Worm (Caenorhabditis elegans) whole organism, L3 larva: ENCODE data around the gene golg-4.
A peak's percentile ranks its signal among the peaks of the same experiment; 100 is the strongest.

ENCODE experiments used
- R02D3.7 ChIP-seq: fragments of 150-350 bp; optimal IDR thresholded peaks from 2 replicates; lab custom pipeline; 2014; ENCODE audit warnings: missing biosample characterization, missing genetic modification characterization
- ZK546.5 ChIP-seq: sonication (generic microtip); optimal IDR thresholded peaks from 2 replicates; lab custom pipeline; 2017; ENCODE audit warnings: missing biosample characterization, missing genetic modification characterization
- aly-2 ChIP-seq: fragments of 150-350 bp; optimal IDR thresholded peaks from 2 replicates; lab custom pipeline; 2014; ENCODE audit warnings: missing biosample characterization, missing genetic modification characterization
- ceh-28 ChIP-seq: fragments of 150-350 bp; optimal IDR thresholded peaks from 2 replicates; lab custom pipeline; 2014; ENCODE audit warnings: missing biosample characterization, missing genetic modification reagents, missing genetic modification characterization
- ceh-82 ChIP-seq: fragments of 150-350 bp; optimal IDR thresholded peaks from 2 replicates; lab custom pipeline; 2014; ENCODE audit warnings: missing biosample characterization, missing genetic modification characterization
- ceh-9 ChIP-seq: sonication (generic microtip); optimal IDR thresholded peaks from 2 replicates; lab custom pipeline; 2018; ENCODE audit warnings: missing biosample characterization, missing genetic modification characterization
- daf-12 ChIP-seq: fragments of 150-350 bp; optimal IDR thresholded peaks from 2 replicates; lab custom pipeline; 2014; ENCODE audit warnings: missing biosample characterization, missing genetic modification reagents, missing genetic modification characterization
- egl-27 ChIP-seq: sonication (generic microtip); optimal IDR thresholded peaks from 4 replicates; lab custom pipeline; 2017; ENCODE audit warnings: missing biosample characterization, missing genetic modification reagents, missing genetic modification characterization
- egl-5 ChIP-seq: fragments of 150-350 bp; optimal IDR thresholded peaks from 2 replicates; lab custom pipeline; 2017; ENCODE audit warnings: missing biosample characterization, missing genetic modification reagents, missing genetic modification characterization, inconsistent platforms
- elt-1 ChIP-seq: fragments of 150-350 bp; optimal IDR thresholded peaks from 2 replicates; lab custom pipeline; 2014; ENCODE audit warnings: missing biosample characterization, missing genetic modification characterization
- elt-2 ChIP-seq: sonication (generic microtip); optimal IDR thresholded peaks from 2 replicates; lab custom pipeline; 2016; ENCODE audit warnings: missing genetic modification reagents, mild to moderate bottlenecking, missing genetic modification characterization, missing compliant biosample characterization
- elt-3 ChIP-seq, 3 experiments: fragments of 150-350 bp in 1 of 3; sonication (generic microtip) in 2 of 3; optimal IDR thresholded peaks; 2 replicates in 2 of 3; 4 replicates in 1 of 3; lab custom pipeline; 2014 to 2017; ENCODE audit warnings: missing biosample characterization in 3 of 3, missing genetic modification characterization in 3 of 3
- eor-1 ChIP-seq, 2 experiments: fragments of 150-350 bp; optimal IDR thresholded peaks; 2 replicates each; lab custom pipeline; 2014 to 2018; ENCODE audit warnings: missing biosample characterization in 2 of 2, missing genetic modification characterization in 2 of 2
- fkh-10 ChIP-seq: sonication (generic microtip); optimal IDR thresholded peaks from 2 replicates; lab custom pipeline; 2017; ENCODE audit warnings: missing biosample characterization, missing genetic modification reagents, missing genetic modification characterization
- fkh-2 ChIP-seq: fragments of 150-350 bp; optimal IDR thresholded peaks from 2 replicates; lab custom pipeline; 2014; ENCODE audit warnings: missing biosample characterization, missing genetic modification reagents, missing genetic modification characterization
- fos-1 ChIP-seq: fragments of 150-350 bp; optimal IDR thresholded peaks from 2 replicates; lab custom pipeline; 2014; ENCODE audit warnings: missing biosample characterization, missing genetic modification characterization
- hmg-11 ChIP-seq: sonication (generic microtip); optimal IDR thresholded peaks from 2 replicates; lab custom pipeline; 2016; ENCODE audit warnings: missing genetic modification characterization, missing compliant biosample characterization
- jun-1 ChIP-seq: fragments of 150-350 bp; optimal IDR thresholded peaks from 2 replicates; lab custom pipeline; 2014; ENCODE audit warnings: missing biosample characterization, missing genetic modification reagents, missing genetic modification characterization
- lin-15B ChIP-seq: fragments of 150-350 bp; optimal IDR thresholded peaks from 2 replicates; lab custom pipeline; 2014; ENCODE audit warnings: missing biosample characterization, missing genetic modification characterization
- mdl-1 ChIP-seq: fragments of 150-350 bp; optimal IDR thresholded peaks from 2 replicates; lab custom pipeline; 2014; ENCODE audit warnings: missing biosample characterization, missing genetic modification characterization
- nfya-1 ChIP-seq: sonication (generic microtip); optimal IDR thresholded peaks from 2 replicates; lab custom pipeline; 2017; ENCODE audit warnings: missing genetic modification characterization, mild to moderate bottlenecking, missing compliant biosample characterization, antibody characterized with exemption, moderate library complexity; ENCODE audit not compliant: insufficient read depth
- nhr-237 ChIP-seq: fragments of 150-350 bp; optimal IDR thresholded peaks from 2 replicates; lab custom pipeline; 2014; ENCODE audit warnings: missing biosample characterization, missing genetic modification characterization
- nhr-25 ChIP-seq: sonication (generic microtip); optimal IDR thresholded peaks from 2 replicates; lab custom pipeline; 2017; ENCODE audit warnings: missing biosample characterization, missing genetic modification characterization
- nhr-43 ChIP-seq: sonication (generic microtip); optimal IDR thresholded peaks from 2 replicates; lab custom pipeline; 2016; ENCODE audit warnings: mild to moderate bottlenecking, missing genetic modification characterization, missing compliant biosample characterization; ENCODE audit not compliant: poor library complexity, severe bottlenecking
- nhr-67 ChIP-seq: fragments of 150-350 bp; optimal IDR thresholded peaks from 2 replicates; lab custom pipeline; 2014; ENCODE audit warnings: missing biosample characterization, missing genetic modification characterization
- nhr-77 ChIP-seq: fragments of 150-350 bp; optimal IDR thresholded peaks from 2 replicates; lab custom pipeline; 2014; ENCODE audit warnings: missing biosample characterization, missing genetic modification characterization
- pha-4 ChIP-seq: fragments of 150-350 bp; optimal IDR thresholded peaks from 2 replicates; lab custom pipeline; 2014; ENCODE audit warnings: missing biosample characterization, missing genetic modification reagents, missing genetic modification characterization
- pqm-1 ChIP-seq: fragments of 150-350 bp; optimal IDR thresholded peaks from 2 replicates; lab custom pipeline; 2017; ENCODE audit warnings: missing biosample characterization, missing genetic modification characterization, inconsistent platforms
- sea-2 ChIP-seq: fragments of 150-350 bp; sonication (generic microtip); optimal IDR thresholded peaks from 4 replicates; lab custom pipeline; 2014; ENCODE audit warnings: missing biosample characterization, missing genetic modification reagents, missing genetic modification characterization
- snpc-4 ChIP-seq: fragments of 150-350 bp; optimal IDR thresholded peaks from 2 replicates; lab custom pipeline; 2014; ENCODE audit warnings: missing biosample characterization, missing genetic modification characterization
- tbx-2 ChIP-seq: sonication (generic microtip); optimal IDR thresholded peaks from 2 replicates; lab custom pipeline; 2016; ENCODE audit warnings: mild to moderate bottlenecking, missing genetic modification characterization, missing compliant biosample characterization
- unc-39 ChIP-seq: sonication (generic microtip); optimal IDR thresholded peaks from 4 replicates; lab custom pipeline; 2017; ENCODE audit warnings: missing biosample characterization, missing genetic modification characterization
- unc-62 ChIP-seq: fragments of 150-350 bp; sonication (generic microtip); optimal IDR thresholded peaks from 4 replicates; lab custom pipeline; 2014; ENCODE audit warnings: missing biosample characterization, missing genetic modification reagents, missing genetic modification characterization
- ztf-11 ChIP-seq: fragments of 150-350 bp; optimal IDR thresholded peaks from 2 replicates; lab custom pipeline; 2014; ENCODE audit warnings: missing biosample characterization, missing genetic modification characterization
- ztf-4 ChIP-seq: fragments of 150-350 bp; optimal IDR thresholded peaks from 2 replicates; lab custom pipeline; 2014; ENCODE audit warnings: missing biosample characterization, missing genetic modification characterization

golg-4 gene

ce11 chrIII:3404354-3404913, 934 bp upstream of the golg-4 start, which contains the start of the genes npp-9 and F59A2.5 (continued):
- TF ChIP-seq mdl-1 (tag; lab: Kevin White, UChicago) (no peak), pha-4 (tag; lab: Kevin White, UChicago) (peak; percentile 77), daf-12 (tag; lab: Kevin White, UChicago) (no peak), eor-1 (tag; optimal IDR thresholded peaks at IDR 0.05; lab: Kevin White, UChicago) (no peak), egl-5 (tag; lab: Kevin White, UChicago) (no peak), egl-27 (no peak), nhr-77 (tag; lab: Kevin White, UChicago) (no peak), ceh-28 (tag; lab: Kevin White, UChicago) (no peak), nhr-237 (tag; lab: Kevin White, UChicago) (no peak), elt-1 (tag; lab: Kevin White, UChicago) (no peak), fos-1 (tag; lab: Kevin White, UChicago) (no peak), aly-2 (no peak), jun-1 (no peak), tbx-2 (tag; lab: Kevin White, UChicago) (no peak), nhr-43 (no peak)

- TF ChIP-seq egl-5 (tag; lab: Kevin White, UChicago), result no peak
- no peak for TF ChIP-seq mdl-1 (tag; lab: Kevin White, UChicago)
- no peak for TF ChIP-seq lin-15B (tag; lab: Kevin White, UChicago)
- no peak for TF ChIP-seq nhr-67
- no peak for TF ChIP-seq hmg-11
- TF ChIP-seq nhr-77 (tag; lab: Kevin White, UChicago), result no peak
- no peak for TF ChIP-seq ceh-9 (tag; lab: Kevin White, UChicago)
- TF ChIP-seq elt-2 (tag; lab: Kevin White, UChicago), result no peak
- no peak for TF ChIP-seq ceh-82 (tag; lab: Kevin White, UChicago)
- TF ChIP-seq elt-3 (tag; optimal IDR thresholded peaks at IDR 0.05; lab: Kevin White, UChicago), result no peak
- TF ChIP-seq unc-39 (tag; lab: Kevin White, UChicago), result no peak
- no peak for TF ChIP-seq ztf-11
- no peak for TF ChIP-seq elt-1 (tag; lab: Kevin White, UChicago)
- no peak for TF ChIP-seq fkh-2 (tag; lab: Kevin White, UChicago)
- no peak for TF ChIP-seq ceh-28 (tag; lab: Kevin White, UChicago)
- no peak for TF ChIP-seq ZK546.5 (tag; lab: Kevin White, UChicago)
These were observed 8.1 kb downstream of the golg-4 start for ce11 chrIII:3413437-3413836.

ce11 chrIII:3414412-3414811, 9.0 kb downstream of the golg-4 start:
- TF ChIP-seq snpc-4 (tag; lab: Kevin White, UChicago) (no peak), nhr-43 (no peak), pqm-1 (no peak), nhr-25 (no peak), nfya-1 (tag; lab: Kevin White, UChicago) (no peak), elt-3 (tag; optimal IDR thresholded peaks at IDR 0.05; lab: Kevin White, UChicago) (no peak), fkh-10 (GFP tag; lab: Kevin White, UChicago) (no peak), unc-62 (no peak), sea-2 (GFP tag; lab: Kevin White, UChicago) (no peak), R02D3.7 (tag; lab: Kevin White, UChicago) (no peak), ztf-4 (tag; lab: Kevin White, UChicago) (no peak)

- no peak for TF ChIP-seq aly-2
- TF ChIP-seq ceh-28 (tag; lab: Kevin White, UChicago), result no peak
- peak; percentile 87 for TF ChIP-seq nfya-1 (tag; lab: Kevin White, UChicago)
- no peak for TF ChIP-seq nhr-25
- TF ChIP-seq, all 47 proteins: peak for 1
These were observed 12.1 kb downstream of the golg-4 start for ce11 chrIII:3417453-3417852.

ce11 chrIII:3418906-3419305, 13.5 kb downstream of the golg-4 start:
- TF ChIP-seq ceh-82 (tag; lab: Kevin White, UChicago), result no peak
- TF ChIP-seq nfya-1 (tag; lab: Kevin White, UChicago), result peak; percentile 97
